Worm (Caenorhabditis elegans) whole organism, L4/young adult: ENCODE measurements around the gene vab-7.

Experiments
- W03F9.2 ChIP-seq: fragments of 150-350 bp; optimal IDR thresholded peaks from 2 replicates; lab custom pipeline; 2014; ENCODE audit warnings: missing biosample characterization, missing genetic modification characterization
- dao-5 ChIP-seq: sonication (generic microtip); optimal IDR thresholded peaks from 2 replicates; lab custom pipeline; 2016; ENCODE audit warnings: missing genotype, missing genetic modification characterization, moderate library complexity, missing compliant biosample characterization
- him-1 ChIP-seq: sonication (generic microtip); optimal IDR thresholded peaks from 2 replicates; lab custom pipeline; 2016; ENCODE audit warnings: missing genotype, missing genetic modification reagents, missing genetic modification characterization, missing compliant biosample characterization

- TF ChIP-seq dao-5, result no peak
- TF ChIP-seq him-1 (tag; lab: Kevin White, UChicago), result no peak
- no peak for TF ChIP-seq W03F9.2 (tag; lab: Kevin White, UChicago)
Measured at ce11 chrIII:10930850-10931249, 10.7 kb downstream of the vab-7 start, which contains the start of gene M142.5.
